Worm (Caenorhabditis elegans) whole organism, L4 larva: ENCODE measurements around the gene ssl-1.

Experiments used
- D1046.2 ChIP-seq: fragments of 200-800 bp; sonication (Bioruptor generic); IDR thresholded peaks from 2 replicates; pipeline ENCODE4 v1.3.6; 2022; ENCODE audit warnings: missing genetic modification characterization, missing compliant biosample characterization
- F37D6.2 ChIP-seq: sonication (generic microtip); optimal IDR thresholded peaks from 2 replicates; lab custom pipeline; 2016; ENCODE audit warnings: mild to moderate bottlenecking, missing genetic modification characterization, missing compliant biosample characterization
- Y105C5A.15 ChIP-seq: fragments of 200-800 bp; sonication (Bioruptor generic); IDR thresholded peaks from 2 replicates; pipeline ENCODE4 v1.3.6; 2022; ENCODE audit warnings: missing genetic modification characterization, missing compliant biosample characterization
- Y48G9A.11 ChIP-seq: fragments of 200-800 bp; sonication (Bioruptor generic); IDR thresholded peaks from 2 replicates; pipeline ENCODE4 v1.3.6; 2022; ENCODE audit warnings: missing genetic modification reagents, missing genetic modification characterization, missing compliant biosample characterization
- aha-1 ChIP-seq: fragments of 150-350 bp; peaks from one replicate; lab custom pipeline; 2014; ENCODE audit warnings: missing biosample characterization, missing genetic modification characterization
- ama-1 ChIP-seq: fragments of 150-350 bp; optimal IDR thresholded peaks from 2 replicates; lab custom pipeline; 2014; ENCODE audit warnings: inconsistent platforms, mixed read lengths
- arid-1 ChIP-seq: fragments of 200-800 bp; sonication (Bioruptor generic); conservative IDR thresholded peaks from 2 replicates; pipeline ENCODE4 v1.3.6; 2022; ENCODE audit warnings: missing genetic modification reagents, missing genetic modification characterization, missing compliant biosample characterization
- ceh-82 ChIP-seq: sonication (generic microtip); optimal IDR thresholded peaks from 2 replicates; lab custom pipeline; 2017; ENCODE audit warnings: missing biosample characterization, missing genetic modification characterization
- daf-16 ChIP-seq, 3 experiments: sonication (generic microtip); optimal IDR thresholded peaks; 2 replicates each; lab custom pipeline; 2016 to 2017; ENCODE audit warnings: missing genetic modification characterization in 3 of 3, missing genetic modification reagents in 3 of 3, mild to moderate bottlenecking in 2 of 3, missing compliant biosample characterization in 2 of 3, missing biosample characterization in 1 of 3, moderate library complexity in 1 of 3
- dmd-8 ChIP-seq: fragments of 200-800 bp; sonication (Bioruptor generic); IDR thresholded peaks from 2 replicates; pipeline ENCODE4 v1.3.6; 2022; ENCODE audit warnings: missing genetic modification characterization, missing compliant biosample characterization
- dpl-1 ChIP-seq: fragments of 150-350 bp; optimal IDR thresholded peaks from 2 replicates; lab custom pipeline; 2014; ENCODE audit warnings: missing biosample characterization, missing genetic modification reagents, missing genetic modification characterization
- fkh-10 ChIP-seq: fragments of 150-350 bp; optimal IDR thresholded peaks from 2 replicates; lab custom pipeline; 2014; ENCODE audit warnings: missing biosample characterization, missing genetic modification reagents, missing genetic modification characterization
- gei-8 ChIP-seq: fragments of 200-800 bp; sonication (Bioruptor generic); optimal IDR thresholded peaks from 2 replicates; lab custom pipeline; 2018; ENCODE audit warnings: mild to moderate bottlenecking, missing genetic modification characterization, missing compliant biosample characterization
- hlh-11 ChIP-seq: fragments of 200-800 bp; sonication (Bioruptor generic); optimal IDR thresholded peaks from 2 replicates; lab custom pipeline; 2018; ENCODE audit warnings: mild to moderate bottlenecking, missing genetic modification characterization, missing compliant biosample characterization
- hlh-30 ChIP-seq: sonication (generic microtip); optimal IDR thresholded peaks from 2 replicates; lab custom pipeline; 2017; ENCODE audit warnings: antibody characterized with exemption, mild to moderate bottlenecking, missing genetic modification characterization, missing compliant biosample characterization; ENCODE audit not compliant: insufficient read depth
- lim-7 ChIP-seq: fragments of 200-800 bp; sonication (Bioruptor generic); IDR thresholded peaks from 2 replicates; pipeline ENCODE4 v1.3.6; 2022; ENCODE audit warnings: missing genetic modification characterization, missing compliant biosample characterization
- lin-1 ChIP-seq: fragments of 200-800 bp; sonication (Bioruptor generic); IDR thresholded peaks from 2 replicates; pipeline ENCODE4 v1.3.6; 2022; ENCODE audit warnings: missing genetic modification reagents, missing genetic modification characterization, missing compliant biosample characterization
- lin-13 ChIP-seq: fragments of 150-350 bp; optimal IDR thresholded peaks from 2 replicates; lab custom pipeline; 2014; ENCODE audit warnings: missing biosample characterization, missing genetic modification reagents, missing genetic modification characterization
- lin-38 ChIP-seq: fragments of 200-800 bp; sonication (Bioruptor generic); IDR thresholded peaks from 2 replicates; pipeline ENCODE4 v1.3.6; 2022; ENCODE audit warnings: missing genetic modification reagents, missing genetic modification characterization, missing compliant biosample characterization
- mdl-1 ChIP-seq, 2 experiments: fragments of 150-350 bp in 1 of 2; sonication (generic microtip) in 1 of 2; optimal IDR thresholded peaks; 2 replicates each; lab custom pipeline; 2014 to 2017; ENCODE audit warnings: missing biosample characterization in 2 of 2, missing genetic modification characterization in 2 of 2
- mdt-29 ChIP-seq: fragments of 200-800 bp; sonication (Bioruptor generic); IDR thresholded peaks from 2 replicates; pipeline ENCODE4 v1.3.6; 2022; ENCODE audit warnings: missing genetic modification reagents, missing genetic modification characterization, missing compliant biosample characterization
- nhr-10 ChIP-seq: fragments of 150-350 bp; optimal IDR thresholded peaks from 2 replicates; lab custom pipeline; 2014; ENCODE audit warnings: missing biosample characterization, missing genetic modification characterization
- nhr-102 ChIP-seq: sonication (generic microtip); optimal IDR thresholded peaks from 2 replicates; lab custom pipeline; 2016; ENCODE audit warnings: mild to moderate bottlenecking, missing genetic modification characterization, moderate library complexity, missing compliant biosample characterization
- nhr-42 ChIP-seq: fragments of 200-800 bp; sonication (Bioruptor generic); IDR thresholded peaks from 2 replicates; pipeline ENCODE4 v1.3.6; 2022; ENCODE audit warnings: missing genetic modification characterization, missing compliant biosample characterization
- nhr-48 ChIP-seq: sonication (generic microtip); optimal IDR thresholded peaks from 2 replicates; lab custom pipeline; 2016; ENCODE audit warnings: mild to moderate bottlenecking, missing genetic modification characterization, missing compliant biosample characterization
- pha-4 ChIP-seq, 2 experiments: fragments of 150-350 bp in 1 of 2; fragments of 200-800 bp in 1 of 2; sonication (Bioruptor generic) in 1 of 2; IDR thresholded peaks in 1 of 2; optimal IDR thresholded peaks in 1 of 2; 2 replicates each; pipeline versions ENCODE4 v1.3.6 to Lab custom; 2014 to 2022; ENCODE audit warnings: missing genetic modification characterization in 2 of 2, missing genetic modification reagents in 2 of 2, missing biosample characterization in 1 of 2, missing compliant biosample characterization in 1 of 2
- saeg-2 ChIP-seq: fragments of 200-800 bp; sonication (Bioruptor generic); IDR thresholded peaks from 2 replicates; pipeline ENCODE4 v1.3.6; 2022; ENCODE audit warnings: missing genetic modification reagents, missing genetic modification characterization, missing compliant biosample characterization
- sdz-12 ChIP-seq: fragments of 200-800 bp; sonication (Bioruptor generic); optimal IDR thresholded peaks from 2 replicates; lab custom pipeline; 2018; ENCODE audit warnings: mild to moderate bottlenecking, missing genetic modification characterization, missing compliant biosample characterization
- set-16 ChIP-seq: fragments of 200-800 bp; sonication (Bioruptor generic); IDR thresholded peaks from 2 replicates; pipeline ENCODE4 v1.3.6; 2022; ENCODE audit warnings: missing genetic modification reagents, missing genetic modification characterization, missing compliant biosample characterization
- snpc-1.2 ChIP-seq: fragments of 200-800 bp; sonication (Bioruptor generic); IDR thresholded peaks from 2 replicates; pipeline ENCODE4 v1.3.6; 2022; ENCODE audit warnings: missing genetic modification reagents, missing genetic modification characterization, missing compliant biosample characterization
- spr-1 ChIP-seq: sonication (generic microtip); optimal IDR thresholded peaks from 2 replicates; lab custom pipeline; 2016; ENCODE audit warnings: mild to moderate bottlenecking, missing genetic modification characterization, missing compliant biosample characterization
- tag-97 ChIP-seq: fragments of 200-800 bp; sonication (Bioruptor generic); IDR thresholded peaks from 2 replicates; pipeline ENCODE4 v1.3.6; 2022; ENCODE audit warnings: missing genetic modification characterization, missing compliant biosample characterization
- unc-39 ChIP-seq: sonication (generic microtip); optimal IDR thresholded peaks from 2 replicates; lab custom pipeline; 2017; ENCODE audit warnings: missing biosample characterization, missing genetic modification characterization
- zfp-2 ChIP-seq: sonication (generic microtip); optimal IDR thresholded peaks from 2 replicates; lab custom pipeline; 2016; ENCODE audit warnings: mild to moderate bottlenecking, missing genetic modification characterization, missing compliant biosample characterization
- zfp-3 ChIP-seq: fragments of 200-800 bp; sonication (Bioruptor generic); conservative IDR thresholded peaks from 2 replicates; pipeline ENCODE4 v1.3.6; 2022; ENCODE audit warnings: missing genetic modification reagents, missing genetic modification characterization, missing compliant biosample characterization
- zip-11 ChIP-seq: fragments of 200-800 bp; sonication (Bioruptor generic); IDR thresholded peaks from 2 replicates; pipeline ENCODE4 v1.3.6; 2022; ENCODE audit warnings: missing genetic modification characterization, missing compliant biosample characterization

The ssl-1 gene

DNA sequence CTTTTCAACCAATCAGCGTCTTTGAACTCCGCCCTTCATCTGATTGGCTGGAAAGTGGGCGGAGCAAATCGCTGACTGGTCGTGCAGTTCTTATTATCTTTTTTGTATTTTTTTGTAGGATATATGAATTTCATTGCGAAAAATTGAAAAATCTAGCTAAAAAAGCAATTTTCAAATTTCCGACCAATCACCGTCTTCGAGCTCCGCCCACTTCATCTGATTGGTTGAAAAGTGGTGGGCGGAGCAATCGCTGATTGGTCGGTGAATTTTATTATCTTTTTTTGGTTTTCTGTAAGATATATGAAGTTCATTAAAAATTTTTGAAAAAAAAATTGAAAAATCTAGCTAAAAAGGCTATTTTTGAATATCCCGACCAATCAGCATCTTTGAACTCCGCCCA, 34.1 kb upstream of the ssl-1 start:
- TF ChIP-seq lim-7 (GFP tag; lab: Robert Waterston, UW) (no peak), unc-39 (no peak), hlh-11 (tag; lab: Kevin White, UChicago) (no peak), nhr-10 (tag; lab: Kevin White, UChicago) (no peak), daf-16 (GFP tag; optimal IDR thresholded peaks at IDR 0.05; lab: Kevin White, UChicago) (no peak), daf-16 (tag; optimal IDR thresholded peaks at IDR 0.05; lab: Kevin White, UChicago) (no peak), ceh-82 (tag; lab: Kevin White, UChicago) (no peak), lin-1 (GFP tag; lab: Robert Waterston, UW) (no peak), fkh-10 (GFP tag; lab: Kevin White, UChicago) (no peak), tag-97 (no peak), gei-8 (GFP tag; lab: Kevin White, UChicago) (no peak), spr-1 (tag; lab: Kevin White, UChicago) (no peak), zfp-3 (GFP tag; lab: Robert Waterston, UW) (no peak), mdt-29 (GFP tag; lab: Robert Waterston, UW) (no peak), hlh-30 (tag; lab: Kevin White, UChicago) (no peak)
- TF ChIP-seq, all 104 proteins: peak for 0

DNA sequence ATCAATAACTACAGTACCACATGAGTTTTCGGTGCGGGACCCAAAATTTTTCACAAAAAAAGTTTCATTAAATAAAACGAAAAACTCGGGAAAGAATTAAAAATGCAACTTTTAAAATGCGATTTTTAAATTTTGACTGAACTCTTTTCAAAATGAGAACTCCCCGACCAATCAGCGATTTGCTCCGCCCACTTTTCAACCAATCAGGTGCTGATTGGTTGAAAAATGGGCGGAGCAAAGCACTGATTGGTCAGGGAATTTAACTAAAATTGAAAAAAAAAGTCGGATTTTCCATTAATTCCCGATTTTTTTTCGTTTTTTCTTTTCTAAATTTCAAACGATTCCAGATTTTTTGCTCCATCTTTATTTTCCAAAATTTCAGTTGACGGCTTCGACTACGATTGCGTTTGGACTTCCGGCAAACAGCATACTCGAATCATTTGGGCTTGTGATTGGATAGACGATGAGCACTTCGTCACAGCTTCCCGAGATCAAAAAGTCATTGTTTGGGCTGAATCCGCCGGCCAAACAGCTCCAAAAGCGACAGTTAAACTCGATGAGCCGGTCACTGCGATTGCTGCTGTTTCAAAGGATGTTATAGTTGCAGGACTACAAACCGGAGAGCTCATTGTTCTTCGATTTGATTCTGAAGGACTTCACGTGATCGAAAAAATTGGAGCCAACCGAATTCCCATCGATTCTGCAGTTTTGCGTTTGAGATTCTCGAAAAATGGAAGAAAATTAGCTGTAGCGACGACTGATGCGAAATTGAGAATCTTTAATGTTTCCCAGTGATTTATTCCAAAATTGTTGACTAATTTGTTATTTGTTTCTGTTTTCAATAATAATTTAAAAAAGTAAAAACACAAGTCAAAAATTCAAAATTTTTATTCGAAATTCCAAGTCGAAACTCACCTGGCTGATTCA, 28.7 kb upstream of the ssl-1 start:
- TF ChIP-seq nhr-102 (tag; lab: Kevin White, UChicago): no peak
- no peak for TF ChIP-seq zip-11 (GFP tag; lab: Robert Waterston, UW)
- TF ChIP-seq nhr-48 (tag; lab: Kevin White, UChicago): no peak
- peak; percentile 58 for TF ChIP-seq ama-1 (lab: Kevin White, UChicago)
- no peak for TF ChIP-seq daf-16 (GFP tag; optimal IDR thresholded peaks at IDR 0.05; lab: Kevin White, UChicago)
- TF ChIP-seq daf-16 (tag; optimal IDR thresholded peaks at IDR 0.05; lab: Kevin White, UChicago): peak; percentile 3
- no peak for TF ChIP-seq lin-13 (GFP tag; lab: Kevin White, UChicago)
- TF ChIP-seq Y48G9A.11 (GFP tag; lab: Robert Waterston, UW): peak; percentile 50
- peak; percentile 58 for TF ChIP-seq aha-1 (tag; lab: Kevin White, UChicago)
- TF ChIP-seq nhr-42 (GFP tag; lab: Robert Waterston, UW): no peak
- TF ChIP-seq D1046.2 (GFP tag; lab: Robert Waterston, UW): 0 out of 2 replicates have a peak, but pooled peaks have one; percentile 62

DNA sequence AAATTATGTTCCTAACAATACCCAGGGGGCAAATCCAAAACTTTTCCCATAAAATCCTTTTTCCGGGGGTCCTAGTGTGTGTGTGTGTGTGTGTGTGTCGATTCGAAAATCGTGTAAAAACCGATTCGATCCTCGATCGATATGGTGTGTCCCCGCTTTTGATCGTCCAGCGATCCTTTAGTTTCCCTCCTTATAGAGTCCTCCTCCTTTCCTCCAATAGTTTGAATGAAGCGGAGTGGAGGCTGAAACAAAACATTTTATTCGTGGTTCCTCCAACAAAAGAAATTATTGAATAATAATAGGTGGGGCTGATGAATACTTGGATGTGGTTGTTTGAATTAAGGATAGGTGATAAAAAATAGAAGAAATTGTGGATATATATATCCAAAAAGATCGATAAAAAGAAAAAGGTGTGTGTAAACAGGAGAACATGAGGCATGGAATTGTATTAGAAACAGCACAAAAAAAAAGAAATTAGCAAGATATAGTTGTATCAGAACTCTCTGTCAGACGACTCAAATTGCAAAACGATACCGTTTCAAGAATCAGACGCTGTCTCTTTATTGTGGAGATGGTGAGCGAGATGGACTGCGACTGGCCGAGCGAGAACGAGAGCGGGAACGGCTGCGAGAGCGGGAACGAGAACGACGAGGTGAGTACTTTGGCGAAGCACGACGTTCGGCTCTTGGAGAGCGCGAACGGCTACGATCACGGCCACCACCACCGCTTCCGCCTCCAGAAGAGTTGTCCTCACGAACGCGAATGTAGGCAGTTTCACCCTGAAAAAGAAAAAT, 27.7 kb upstream of the ssl-1 start:
- TF ChIP-seq arid-1 (0 out of 2 replicates have a peak, but pooled peaks have one; percentile 16), set-16 (GFP tag; lab: Robert Waterston, UW) (peak; percentile 70), F37D6.2 (tag; lab: Kevin White, UChicago) (no peak), Y105C5A.15 (GFP tag; lab: Robert Waterston, UW) (0 out of 2 replicates have a peak, but pooled peaks have one; percentile 42), snpc-1.2 (GFP tag; lab: Robert Waterston, UW) (no peak), aha-1 (tag; lab: Kevin White, UChicago) (peak; percentile 64), lin-38 (GFP tag; lab: Robert Waterston, UW) (peak; percentile 43), pha-4 (GFP tag; IDR thresholded peaks at IDR 0.05; lab: Robert Waterston, UW) (0 out of 2 replicates have a peak, but pooled peaks have one; percentile 28), pha-4 (tag; optimal IDR thresholded peaks at IDR 0.05; lab: Kevin White, UChicago) (no peak), dpl-1 (GFP tag; lab: Kevin White, UChicago) (no peak), mdl-1 (tag; optimal IDR thresholded peaks at IDR 0.05; lab: Kevin White, UChicago) (no peak), hlh-11 (tag; lab: Kevin White, UChicago) (no peak), lim-7 (GFP tag; lab: Robert Waterston, UW) (no peak), sdz-12 (GFP tag; lab: Kevin White, UChicago) (no peak), Y48G9A.11 (GFP tag; lab: Robert Waterston, UW) (peak; percentile 62; the same call in 1 of the 2 replicates), saeg-2 (no peak), zfp-2 (tag; lab: Kevin White, UChicago) (no peak), dmd-8 (GFP tag; lab: Robert Waterston, UW) (0 out of 2 replicates have a peak, but pooled peaks have one; percentile 32)
- TF ChIP-seq, all 104 proteins: peak for 8
